Worm (Caenorhabditis elegans) whole organism, L4 larva: ENCODE results near the gene Y46E12A.5.

Experiments
- ZK337.2 ChIP-seq: fragments of 200-800 bp; sonication (Bioruptor generic); IDR thresholded peaks from 2 replicates; pipeline ENCODE4 v1.3.6; 2022; ENCODE audit warnings: missing genetic modification reagents, missing genetic modification characterization, missing compliant biosample characterization
- ama-1 ChIP-seq: fragments of 150-350 bp; optimal IDR thresholded peaks from 2 replicates; lab custom pipeline; 2014; ENCODE audit warnings: inconsistent platforms, mixed read lengths
- ceh-20 ChIP-seq: fragments of 200-800 bp; sonication (Bioruptor generic); IDR thresholded peaks from 2 replicates; pipeline ENCODE4 v1.3.6; 2022; ENCODE audit warnings: missing genetic modification reagents, missing genetic modification characterization, missing compliant biosample characterization
- ceh-44 ChIP-seq: fragments of 200-800 bp; sonication (Bioruptor generic); IDR thresholded peaks from 2 replicates; pipeline ENCODE4 v1.3.6; 2022; ENCODE audit warnings: missing genetic modification reagents, missing genetic modification characterization, missing compliant biosample characterization
- ces-1 ChIP-seq: fragments of 150-350 bp; sonication (generic microtip); optimal IDR thresholded peaks from 4 replicates; lab custom pipeline; 2014; ENCODE audit warnings: missing biosample characterization, missing genetic modification reagents, missing genetic modification characterization
- daf-12 ChIP-seq: fragments of 150-350 bp; optimal IDR thresholded peaks from 2 replicates; lab custom pipeline; 2014; ENCODE audit warnings: missing biosample characterization, missing genetic modification reagents, missing genetic modification characterization
- jun-1 ChIP-seq: fragments of 150-350 bp; optimal IDR thresholded peaks from 2 replicates; lab custom pipeline; 2014; ENCODE audit warnings: missing biosample characterization, missing genetic modification reagents, missing genetic modification characterization
- lin-39 ChIP-seq: fragments of 150-350 bp; optimal IDR thresholded peaks from 2 replicates; lab custom pipeline; 2014; ENCODE audit warnings: missing biosample characterization, missing genetic modification reagents, missing genetic modification characterization
- madf-9 ChIP-seq: fragments of 200-800 bp; sonication (Bioruptor generic); conservative IDR thresholded peaks from 2 replicates; pipeline ENCODE4 v1.3.6; 2022; ENCODE audit warnings: missing genetic modification reagents, missing genetic modification characterization, missing compliant biosample characterization
- nhr-237 ChIP-seq: sonication (generic microtip); optimal IDR thresholded peaks from 2 replicates; lab custom pipeline; 2017; ENCODE audit warnings: missing biosample characterization, missing genetic modification characterization
- set-16 ChIP-seq: fragments of 200-800 bp; sonication (Bioruptor generic); IDR thresholded peaks from 2 replicates; pipeline ENCODE4 v1.3.6; 2022; ENCODE audit warnings: missing genetic modification reagents, missing genetic modification characterization, missing compliant biosample characterization
- unc-39 ChIP-seq: sonication (generic microtip); optimal IDR thresholded peaks from 2 replicates; lab custom pipeline; 2017; ENCODE audit warnings: missing biosample characterization, missing genetic modification characterization
- zag-1 ChIP-seq: fragments of 150-350 bp; optimal IDR thresholded peaks from 2 replicates; lab custom pipeline; 2014; ENCODE audit warnings: missing biosample characterization, missing genetic modification characterization

ce11 chrIII:1717772-1718171 is 40.3 kb downstream of the Y46E12A.5 start:
- no peak for TF ChIP-seq zag-1 (tag; lab: Kevin White, UChicago)
- TF ChIP-seq daf-12 (tag; lab: Kevin White, UChicago): no peak
- TF ChIP-seq madf-9 (GFP tag; lab: Robert Waterston, UW): no peak
- no peak for TF ChIP-seq ceh-20
- TF ChIP-seq jun-1 (tag; lab: Kevin White, UChicago): no peak
- TF ChIP-seq unc-39: no peak
- TF ChIP-seq ceh-44 (GFP tag; lab: Robert Waterston, UW): no peak
- TF ChIP-seq set-16 (GFP tag; lab: Robert Waterston, UW): no peak
- TF ChIP-seq ces-1 (GFP tag; lab: Kevin White, UChicago): no peak
- TF ChIP-seq ama-1: no peak
- TF ChIP-seq ZK337.2 (GFP tag; lab: Robert Waterston, UW): no peak
- TF ChIP-seq lin-39: no peak
- no peak for TF ChIP-seq nhr-237 (tag; lab: Kevin White, UChicago)
